Worm (Caenorhabditis elegans) whole organism, L3 larva: ENCODE data around the gene C34E10.12.
A peak's percentile ranks its signal among the peaks of the same experiment; 100 is the strongest.

Experiments used
- ama-1 ChIP-seq: fragments of 150-350 bp; optimal IDR thresholded peaks from 2 replicates; lab custom pipeline; 2018
- ceh-82 ChIP-seq: fragments of 150-350 bp; optimal IDR thresholded peaks from 2 replicates; lab custom pipeline; 2014; ENCODE audit warnings: missing biosample characterization, missing genetic modification characterization
- elt-3 ChIP-seq, 3 experiments: fragments of 150-350 bp in 1 of 3; sonication (generic microtip) in 2 of 3; optimal IDR thresholded peaks; 2 replicates in 2 of 3; 4 replicates in 1 of 3; lab custom pipeline; 2014 to 2017; ENCODE audit warnings: missing biosample characterization in 3 of 3, missing genetic modification characterization in 3 of 3
- nfya-1 ChIP-seq: sonication (generic microtip); optimal IDR thresholded peaks from 2 replicates; lab custom pipeline; 2017; ENCODE audit warnings: missing genetic modification characterization, mild to moderate bottlenecking, missing compliant biosample characterization, antibody characterized with exemption, moderate library complexity; ENCODE audit not compliant: insufficient read depth
- nhr-12 ChIP-seq: fragments of 150-350 bp; optimal IDR thresholded peaks from 2 replicates; lab custom pipeline; 2014; ENCODE audit warnings: missing biosample characterization, missing genetic modification characterization
- nhr-25 ChIP-seq: sonication (generic microtip); optimal IDR thresholded peaks from 2 replicates; lab custom pipeline; 2017; ENCODE audit warnings: missing biosample characterization, missing genetic modification characterization
- nhr-28 ChIP-seq: fragments of 150-350 bp; optimal IDR thresholded peaks from 2 replicates; lab custom pipeline; 2014; ENCODE audit warnings: missing biosample characterization, missing genetic modification characterization
- pha-4 ChIP-seq: fragments of 150-350 bp; optimal IDR thresholded peaks from 2 replicates; lab custom pipeline; 2014; ENCODE audit warnings: missing biosample characterization, missing genetic modification reagents, missing genetic modification characterization
- pqm-1 ChIP-seq: fragments of 150-350 bp; optimal IDR thresholded peaks from 2 replicates; lab custom pipeline; 2017; ENCODE audit warnings: missing biosample characterization, missing genetic modification characterization, inconsistent platforms
- sea-2 ChIP-seq: fragments of 150-350 bp; sonication (generic microtip); optimal IDR thresholded peaks from 4 replicates; lab custom pipeline; 2014; ENCODE audit warnings: missing biosample characterization, missing genetic modification reagents, missing genetic modification characterization
- snpc-4 ChIP-seq: fragments of 150-350 bp; optimal IDR thresholded peaks from 2 replicates; lab custom pipeline; 2014; ENCODE audit warnings: missing biosample characterization, missing genetic modification characterization
- tbx-2 ChIP-seq: sonication (generic microtip); optimal IDR thresholded peaks from 2 replicates; lab custom pipeline; 2016; ENCODE audit warnings: mild to moderate bottlenecking, missing genetic modification characterization, missing compliant biosample characterization
- unc-62 ChIP-seq: fragments of 150-350 bp; sonication (generic microtip); optimal IDR thresholded peaks from 4 replicates; lab custom pipeline; 2014; ENCODE audit warnings: missing biosample characterization, missing genetic modification reagents, missing genetic modification characterization
- ztf-4 ChIP-seq: fragments of 150-350 bp; optimal IDR thresholded peaks from 2 replicates; lab custom pipeline; 2014; ENCODE audit warnings: missing biosample characterization, missing genetic modification characterization

DNA sequence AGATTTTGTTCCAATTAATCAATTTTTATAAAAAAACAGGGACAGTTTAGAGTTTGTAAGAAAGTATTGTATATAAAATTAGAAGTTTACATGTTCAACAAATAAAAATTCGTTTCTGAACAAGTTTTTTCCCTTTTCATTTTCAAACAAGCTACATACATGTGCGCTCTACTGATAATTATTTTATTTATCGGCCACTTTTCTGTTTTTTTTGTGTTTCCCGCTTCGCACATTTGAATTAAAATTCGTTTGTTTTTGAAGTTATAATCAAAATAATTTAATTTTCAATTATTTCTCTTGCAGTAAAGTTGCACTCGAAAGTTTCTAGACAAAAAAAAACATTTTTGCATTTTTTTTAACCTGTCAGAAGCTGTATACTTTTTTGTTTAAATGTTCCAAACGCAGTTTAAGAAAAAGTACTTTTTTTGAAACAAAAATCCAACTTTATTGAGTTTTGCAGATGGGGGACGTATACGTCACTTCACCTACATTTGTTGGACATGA lies 37.0 kb downstream of the C34E10.12 start, which contains the start of gene hira-1:
- no peak for TF ChIP-seq unc-62 (GFP tag; lab: Kevin White, UChicago)
- no peak for TF ChIP-seq elt-3 (tag; optimal IDR thresholded peaks at IDR 0.05; lab: Kevin White, UChicago)
- peak; percentile 31 for TF ChIP-seq snpc-4 (tag; lab: Kevin White, UChicago)
- TF ChIP-seq pha-4 (tag; lab: Kevin White, UChicago), result peak; percentile 66
- no peak for TF ChIP-seq nhr-28 (tag; lab: Kevin White, UChicago)
- no peak for TF ChIP-seq ama-1 (lab: Kevin White, UChicago)
- TF ChIP-seq nfya-1 (tag; lab: Kevin White, UChicago), result peak; percentile 0
- TF ChIP-seq pqm-1 (tag; lab: Kevin White, UChicago), result no peak
- no peak for TF ChIP-seq ztf-4 (tag; lab: Kevin White, UChicago)
- no peak for TF ChIP-seq nhr-25 (tag; lab: Kevin White, UChicago)
- no peak for TF ChIP-seq nhr-12
- no peak for TF ChIP-seq tbx-2
- no peak for TF ChIP-seq sea-2 (GFP tag; lab: Kevin White, UChicago)
- no peak for TF ChIP-seq ceh-82
